Worm (Caenorhabditis elegans): ENCODE measurements around the gene F22B7.1.
A peak's percentile ranks its signal among the peaks of the same experiment; 100 is the strongest.

F22B7.1 gene

DNA sequence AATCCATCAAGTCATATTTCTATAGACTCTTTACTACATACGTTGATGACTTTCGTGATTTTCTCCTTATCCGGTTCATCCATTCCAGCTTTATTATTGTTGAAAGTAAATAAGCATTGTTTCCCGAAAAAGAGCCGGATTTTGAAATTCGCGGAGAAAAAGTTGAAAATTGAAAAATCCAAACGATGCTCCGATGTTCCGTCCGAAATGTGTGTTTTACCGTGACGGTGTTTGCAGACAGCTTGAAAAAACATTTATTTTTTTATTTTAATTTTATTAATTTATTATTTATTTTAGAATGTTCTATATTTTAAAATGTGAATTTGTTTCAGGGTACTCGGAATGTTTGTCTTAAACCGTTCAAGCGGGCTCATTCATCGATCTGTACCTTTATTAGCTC, 34.3 kb upstream of the F22B7.1 start, which contains the start of gene dnj-10 (continued):
- TF ChIP-seq lin-14 (GFP tag; optimal IDR thresholded peaks at IDR 0.05): peak; percentile 84
- no peak for TF ChIP-seq fkh-4 (tag; optimal IDR thresholded peaks at IDR 0.05; ENCODE audit: borderline replicate concordance)
- peak; percentile 49 for TF ChIP-seq fkh-8 (tag; optimal IDR thresholded peaks at IDR 0.05)
- peak; percentile 62 for TF ChIP-seq swsn-7 (tag; optimal IDR thresholded peaks at IDR 0.05)
- no peak for TF ChIP-seq vab-15 (tag; optimal IDR thresholded peaks at IDR 0.05)
- TF ChIP-seq mef-2 (tag; optimal IDR thresholded peaks at IDR 0.05): no peak
- no peak for TF ChIP-seq unc-98 (GFP tag; IDR thresholded peaks at IDR 0.05)

DNA sequence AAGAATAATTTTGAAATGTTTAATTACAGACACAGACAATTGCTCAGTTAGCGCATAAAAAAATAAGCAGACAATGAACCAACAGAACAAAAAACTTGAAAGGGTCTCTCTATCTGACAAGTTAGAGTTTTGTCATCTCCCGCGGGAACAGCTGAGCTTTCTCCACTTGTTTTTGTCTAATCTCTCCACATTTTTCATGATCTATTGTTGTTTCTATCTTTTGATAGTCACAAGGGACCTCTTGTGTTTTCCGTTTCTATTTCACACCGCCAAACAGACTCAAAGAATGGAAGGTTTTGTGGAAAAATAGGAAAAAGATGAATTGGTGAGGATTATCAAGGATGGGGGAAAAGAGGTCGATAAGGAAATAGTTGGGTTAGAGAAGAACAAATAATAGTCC, 28.3 kb upstream of the F22B7.1 start:
- TF ChIP-seq nhr-71 (tag; optimal IDR thresholded peaks at IDR 0.05) (peak; percentile 42), lsy-2 (tag; optimal IDR thresholded peaks at IDR 0.05) (peak in 1 of 2 experiments; percentile 46), lin-14 (GFP tag; optimal IDR thresholded peaks at IDR 0.05) (peak; percentile 73), rnt-1 (tag; optimal IDR thresholded peaks at IDR 0.05) (peak; percentile 61), pag-3 (tag; optimal IDR thresholded peaks at IDR 0.05; ENCODE audit: borderline replicate concordance, insufficient read depth) (no peak), unc-62 (GFP tag; optimal IDR thresholded peaks at IDR 0.05) (no peak), isw-1 (GFP tag; IDR thresholded peaks at IDR 0.05) (no peak), tbx-2 (tag; optimal IDR thresholded peaks at IDR 0.05) (no peak), pax-3 (tag; optimal IDR thresholded peaks at IDR 0.05) (no peak), grh-1 (GFP tag; IDR thresholded peaks at IDR 0.05) (no peak), nhr-77 (tag; optimal IDR thresholded peaks at IDR 0.05) (no peak), aha-1 (tag; optimal IDR thresholded peaks at IDR 0.05) (no peak), zip-4 (GFP tag; optimal IDR thresholded peaks at IDR 0.05) (no peak), C04F5.9 (tag; optimal IDR thresholded peaks at IDR 0.05) (no peak), ets-5 (GFP tag; IDR thresholded peaks at IDR 0.05) (no peak)

DNA sequence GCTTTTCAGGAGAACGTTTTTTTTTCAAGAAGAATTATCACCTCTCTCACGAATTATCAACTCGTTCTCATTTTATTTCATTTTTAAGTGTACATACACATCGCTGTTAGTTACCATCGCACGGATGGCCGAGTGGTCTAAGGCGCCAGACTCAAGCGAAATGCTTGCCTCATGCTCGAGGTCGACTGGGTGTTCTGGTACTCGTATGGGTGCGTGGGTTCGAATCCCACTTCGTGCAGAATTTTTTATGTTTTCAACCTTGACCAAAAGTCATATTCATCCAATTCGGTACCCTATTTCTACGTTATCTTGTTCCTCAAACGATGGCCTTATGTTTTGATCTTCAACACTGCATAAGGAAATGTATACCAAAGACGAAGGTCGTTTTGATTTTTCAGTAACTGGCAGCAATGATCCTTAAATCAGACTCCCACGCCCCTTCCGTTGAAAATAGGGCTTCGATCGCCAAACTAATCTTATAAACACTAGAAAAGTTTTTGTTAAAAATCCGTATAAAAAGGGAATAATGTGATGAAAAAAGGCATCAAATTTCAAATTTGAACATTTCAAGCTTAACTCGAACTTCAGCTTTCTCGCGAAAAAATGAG, 25.8 kb upstream of the F22B7.1 start, which contains the start of gene fip-1:
fip-1 (plus strand) TSS at position 558 of the 608 bp plus-strand sequence.
- TF ChIP-seq nhr-71 (tag; optimal IDR thresholded peaks at IDR 0.05) (peak; percentile 22), nhr-20 (tag; optimal IDR thresholded peaks at IDR 0.05) (no peak), lin-35 (GFP tag; optimal IDR thresholded peaks at IDR 0.05) (peak in 1 of 2 experiments; percentile 29), dsc-1 (tag; optimal IDR thresholded peaks at IDR 0.05) (no peak), efl-1 (optimal IDR thresholded peaks at IDR 0.05) (no peak), efl-1 (GFP tag; optimal IDR thresholded peaks at IDR 0.05 in 1 of 2) (peak in 1 of 2 experiments; percentile 87), pqm-1 (tag; optimal IDR thresholded peaks at IDR 0.05) (no peak), lin-15B (tag; optimal IDR thresholded peaks at IDR 0.05) (no peak), snu-23 (GFP tag; optimal IDR thresholded peaks at IDR 0.05) (peak; percentile 0)

DNA sequence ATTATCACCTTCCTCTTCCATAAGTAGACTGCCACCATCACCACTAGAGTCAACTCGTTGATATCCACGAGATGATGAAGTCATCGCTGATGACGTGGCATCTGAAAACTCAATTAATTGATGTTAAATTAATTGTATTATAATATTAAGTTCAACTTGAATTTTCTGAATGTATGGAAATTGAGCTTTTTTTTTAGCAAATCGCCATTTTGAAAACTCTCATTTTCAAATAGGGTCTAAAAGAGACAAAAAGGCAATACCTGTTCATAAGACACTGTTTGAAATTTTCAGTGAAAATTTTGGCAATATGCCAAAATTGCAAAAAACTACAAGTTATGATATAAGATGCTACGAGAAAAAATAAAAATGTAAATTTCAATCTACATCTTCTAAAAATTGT, 21.5 kb upstream of the F22B7.1 start, which contains the start of gene twk-7:
twk-7 (minus strand) TSS at position 101 of the 400 bp plus-strand sequence.
- TF ChIP-seq ceh-88 (GFP tag; IDR thresholded peaks at IDR 0.05) (no peak), nhr-11 (tag; optimal IDR thresholded peaks at IDR 0.05) (no peak), pax-3 (tag; optimal IDR thresholded peaks at IDR 0.05) (no peak), grh-1 (GFP tag; IDR thresholded peaks at IDR 0.05) (no peak), dpl-1 (GFP tag; optimal IDR thresholded peaks at IDR 0.05) (no peak), ceh-90 (tag; optimal IDR thresholded peaks at IDR 0.05) (no peak), zip-4 (GFP tag; optimal IDR thresholded peaks at IDR 0.05) (no peak), nhr-85 (tag) (no peak), snu-23 (GFP tag; optimal IDR thresholded peaks at IDR 0.05) (no peak), mep-1 (tag; optimal IDR thresholded peaks at IDR 0.05) (no peak), lin-14 (GFP tag; optimal IDR thresholded peaks at IDR 0.05) (no peak)

DNA sequence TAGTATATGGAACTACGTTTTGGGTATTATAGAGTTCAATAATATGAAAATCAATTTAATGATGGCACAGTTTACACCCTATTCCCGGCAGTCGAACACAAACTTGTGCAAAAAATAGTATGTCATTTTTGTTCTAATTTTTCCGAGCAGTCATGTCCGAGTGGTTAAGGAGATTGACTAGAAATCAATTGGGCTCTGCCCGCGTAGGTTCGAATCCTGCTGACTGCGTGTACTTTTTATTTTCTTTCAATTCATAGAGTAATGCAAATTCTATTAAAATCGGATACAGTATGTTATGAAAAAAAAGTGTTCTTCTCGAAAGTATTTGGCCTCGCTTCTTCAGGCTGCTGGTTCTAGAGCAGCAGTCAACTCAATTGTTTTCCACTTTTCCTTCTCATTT, 19.1 kb upstream of the F22B7.1 start:
- no peak for TF ChIP-seq efl-1 (optimal IDR thresholded peaks at IDR 0.05)
- peak in 1 of 2 experiments; percentile 46 for TF ChIP-seq efl-1 (GFP tag; optimal IDR thresholded peaks at IDR 0.05 in 1 of 2)
- TF ChIP-seq isw-1 (GFP tag; IDR thresholded peaks at IDR 0.05): no peak
- TF ChIP-seq nhr-237 (tag; optimal IDR thresholded peaks at IDR 0.05): no peak
- no peak for TF ChIP-seq aly-2 (tag; optimal IDR thresholded peaks at IDR 0.05)
- no peak for TF ChIP-seq lin-13 (GFP tag; optimal IDR thresholded peaks at IDR 0.05)

Data from whole organism, L1 larva.